Fruit fly (Drosophila melanogaster) whole organism, embryonic: ENCODE data around the gene Peritrophin-15a.

Source experiments
- Atf3 ChIP-seq: fragments of 200-800 bp; sonication (Bioruptor generic); optimal IDR thresholded peaks from 3 replicates; lab custom pipeline; 2016; ENCODE audit warnings: missing biosample characterization, missing genetic modification characterization
- B-H1 ChIP-seq: fragments of 200-800 bp; sonication (Bioruptor generic); IDR thresholded peaks from 3 replicates; pipeline ENCODE4 v1.3.6; 2022; ENCODE audit warnings: missing biosample characterization, missing genetic modification characterization
- B-H2 ChIP-seq: fragments of 200-800 bp; sonication (Bioruptor generic); optimal IDR thresholded peaks from 2 replicates; lab custom pipeline; 2018; ENCODE audit warnings: missing biosample characterization, mild to moderate bottlenecking, missing genetic modification characterization
- CG11560 ChIP-seq: fragments of 200-800 bp; sonication (Bioruptor generic); IDR thresholded peaks from 3 replicates; pipeline ENCODE4 v1.3.6; 2022; ENCODE audit warnings: missing biosample characterization, missing genetic modification characterization
- CG14710 ChIP-seq: fragments of 200-800 bp; sonication (Bioruptor generic); optimal IDR thresholded peaks from 3 replicates; lab custom pipeline; 2019; ENCODE audit warnings: missing biosample characterization, mild to moderate bottlenecking, missing genetic modification characterization, moderate library complexity
- CG1647 ChIP-seq: fragments of 200-800 bp; sonication (Bioruptor generic); optimal IDR thresholded peaks from 3 replicates; lab custom pipeline; 2016; ENCODE audit warnings: missing biosample characterization, missing genetic modification characterization
- CG17802 ChIP-seq: fragments of 200-800 bp; sonication (Bioruptor generic); optimal IDR thresholded peaks from 2 replicates; lab custom pipeline; 2018; ENCODE audit warnings: missing biosample characterization, mild to moderate bottlenecking, missing genetic modification characterization, moderate library complexity
- CG1832 ChIP-seq: fragments of 200-800 bp; sonication (Bioruptor generic); optimal IDR thresholded peaks from 2 replicates; lab custom pipeline; 2017; ENCODE audit warnings: missing biosample characterization, mild to moderate bottlenecking, missing genetic modification characterization, inconsistent platforms
- CG31441 ChIP-seq: fragments of 200-800 bp; sonication (Bioruptor generic); IDR thresholded peaks from 2 replicates; pipeline ENCODE4 v1.3.6; 2022; ENCODE audit warnings: missing biosample characterization, missing genetic modification characterization
- CG32772 ChIP-seq: fragments of 200-800 bp; sonication (Bioruptor generic); IDR thresholded peaks from 2 replicates; pipeline ENCODE4 v1.3.6; 2022; ENCODE audit warnings: missing biosample characterization, missing genetic modification characterization
- CG3281 ChIP-seq: fragments of 200-800 bp; sonication (Bioruptor generic); optimal IDR thresholded peaks from 3 replicates; lab custom pipeline; 2017; ENCODE audit warnings: missing biosample characterization, mild to moderate bottlenecking, missing genetic modification characterization
- CG3407 ChIP-seq: fragments of 200-800 bp; sonication (Bioruptor generic); optimal IDR thresholded peaks from 2 replicates; lab custom pipeline; 2018; ENCODE audit warnings: missing biosample characterization, mild to moderate bottlenecking, missing genetic modification characterization
- CG8290 ChIP-seq, 3 experiments: fragments of 200-800 bp; sonication (Bioruptor generic); optimal IDR thresholded peaks; 2 replicates each; lab custom pipeline; 2016 to 2019; ENCODE audit warnings: missing biosample characterization in 3 of 3, missing genetic modification characterization in 3 of 3, mild to moderate bottlenecking in 2 of 3, moderate library complexity in 1 of 3
- CG8944 ChIP-seq: fragments of 200-800 bp; sonication (Bioruptor generic); optimal IDR thresholded peaks from 3 replicates; lab custom pipeline; 2016; ENCODE audit warnings: missing biosample characterization, missing genetic modification characterization
- CG9437 ChIP-seq: fragments of 200-800 bp; sonication (Bioruptor generic); optimal IDR thresholded peaks from 2 replicates; lab custom pipeline; 2018; ENCODE audit warnings: missing biosample characterization, mild to moderate bottlenecking, missing genetic modification characterization
- CG9609 ChIP-seq: fragments of 200-800 bp; sonication (Bioruptor generic); optimal IDR thresholded peaks from 3 replicates; lab custom pipeline; 2016; ENCODE audit warnings: missing biosample characterization, missing genetic modification characterization
- CG9727 ChIP-seq: fragments of 200-800 bp; sonication (Bioruptor generic); optimal IDR thresholded peaks from 3 replicates; lab custom pipeline; 2017; ENCODE audit warnings: missing biosample characterization, mild to moderate bottlenecking, missing genetic modification characterization
- CHES-1-like ChIP-seq: fragments of 200-800 bp; sonication (Bioruptor generic); optimal IDR thresholded peaks from 2 replicates; lab custom pipeline; 2016; ENCODE audit warnings: missing biosample characterization, missing genetic modification characterization
- Deaf1 ChIP-seq: fragments of 200-800 bp; optimal IDR thresholded peaks from 3 replicates; lab custom pipeline; 2019; ENCODE audit warnings: missing biosample characterization, mild to moderate bottlenecking, missing genetic modification characterization, moderate library complexity
- Dp ChIP-seq: fragments of 200-800 bp; sonication (Bioruptor generic); optimal IDR thresholded peaks from 2 replicates; lab custom pipeline; 2018; ENCODE audit warnings: missing biosample characterization, mild to moderate bottlenecking, missing genetic modification characterization, moderate library complexity
- Ets65A ChIP-seq: fragments of 200-800 bp; sonication (Bioruptor generic); peaks from one replicate; lab custom pipeline; 2016; ENCODE audit warnings: missing biosample characterization, missing genetic modification characterization
- Fer2 ChIP-seq: fragments of 200-800 bp; sonication (Bioruptor generic); optimal IDR thresholded peaks from 2 replicates; lab custom pipeline; 2018; ENCODE audit warnings: missing biosample characterization, mild to moderate bottlenecking, missing genetic modification characterization, moderate library complexity
- HLHmδ ChIP-seq: fragments of 200-800 bp; sonication (Bioruptor generic); optimal IDR thresholded peaks from 2 replicates; lab custom pipeline; 2018; ENCODE audit warnings: missing biosample characterization, mild to moderate bottlenecking, missing genetic modification characterization, moderate library complexity
- HmgZ ChIP-seq: fragments of 200-800 bp; sonication (Bioruptor generic); optimal IDR thresholded peaks from 2 replicates; lab custom pipeline; 2018; ENCODE audit warnings: missing biosample characterization, mild to moderate bottlenecking, missing genetic modification characterization
- Med ChIP-seq: fragments of 200-800 bp; sonication (Bioruptor generic); peaks from one replicate; lab custom pipeline; 2016; ENCODE audit warnings: missing biosample characterization, missing genetic modification characterization, mild to moderate bottlenecking, inconsistent platforms, moderate library complexity
- Mes4 ChIP-seq: fragments of 200-800 bp; sonication (Bioruptor generic); optimal IDR thresholded peaks from 2 replicates; lab custom pipeline; 2016; ENCODE audit warnings: missing biosample characterization, missing genetic modification characterization
- Rx ChIP-seq: fragments of 200-800 bp; sonication (Bioruptor generic); IDR thresholded peaks from 2 replicates; pipeline ENCODE4 v1.3.6; 2022; ENCODE audit warnings: missing biosample characterization, missing genetic modification characterization
- Side ChIP-seq: fragments of 200-800 bp; sonication (Bioruptor generic); optimal IDR thresholded peaks from 2 replicates; lab custom pipeline; 2016; ENCODE audit warnings: missing biosample characterization, missing genetic modification characterization
- Stat92E ChIP-seq, 3 experiments: fragments of >200 bp in 2 of 3; fragments of 200-800 bp in 1 of 3; sonication (Bioruptor generic) in 1 of 3; optimal IDR thresholded peaks; 2 replicates each; lab custom pipeline; 2017 to 2019; ENCODE audit warnings: missing biosample characterization in 3 of 3, missing genetic modification characterization in 3 of 3, mild to moderate bottlenecking in 1 of 3, moderate library complexity in 1 of 3
- TFAM ChIP-seq: fragments of 200-800 bp; sonication (Bioruptor generic); optimal IDR thresholded peaks from 2 replicates; lab custom pipeline; 2017; ENCODE audit warnings: missing biosample characterization, missing genetic modification characterization, inconsistent platforms
- ara ChIP-seq: fragments of 200-800 bp; sonication (Bioruptor generic); IDR thresholded peaks from 2 replicates; pipeline ENCODE4 v1.3.6; 2022; ENCODE audit warnings: missing biosample characterization, missing genetic modification characterization
- bigmax ChIP-seq: fragments of 200-800 bp; sonication (Bioruptor generic); optimal IDR thresholded peaks from 2 replicates; lab custom pipeline; 2018; ENCODE audit warnings: missing biosample characterization, mild to moderate bottlenecking, missing genetic modification characterization
- dpn ChIP-seq, 2 experiments: fragments of 200-800 bp; sonication (Bioruptor generic); optimal IDR thresholded peaks; 3 replicates each; lab custom pipeline; 2016; ENCODE audit warnings: missing biosample characterization in 2 of 2, missing genetic modification characterization in 2 of 2
- esg ChIP-seq: fragments of 200-800 bp; sonication (Bioruptor generic); conservative IDR thresholded peaks from 2 replicates; pipeline ENCODE4 v1.3.6; 2022; ENCODE audit warnings: missing biosample characterization, missing genetic modification characterization
- fu2 ChIP-seq: fragments of 200-800 bp; sonication (Bioruptor generic); optimal IDR thresholded peaks from 2 replicates; lab custom pipeline; 2016; ENCODE audit warnings: missing biosample characterization, missing genetic modification characterization
- grn ChIP-seq: fragments of 200-800 bp; sonication (Bioruptor generic); optimal IDR thresholded peaks from 3 replicates; lab custom pipeline; 2017; ENCODE audit warnings: missing biosample characterization, missing genetic modification characterization
- klu ChIP-seq: fragments of 200-800 bp; sonication (Bioruptor generic); IDR thresholded peaks from 2 replicates; pipeline ENCODE4 v1.3.6; 2022; ENCODE audit warnings: missing biosample characterization, missing genetic modification characterization
- lbe ChIP-seq: fragments of 200-800 bp; sonication (Bioruptor generic); optimal IDR thresholded peaks from 2 replicates; lab custom pipeline; 2016; ENCODE audit warnings: missing biosample characterization, mild to moderate bottlenecking, missing genetic modification characterization
- nmo ChIP-seq: fragments of 200-800 bp; sonication (Bioruptor generic); optimal IDR thresholded peaks from 2 replicates; lab custom pipeline; 2018; ENCODE audit warnings: missing biosample characterization, mild to moderate bottlenecking, missing genetic modification characterization, moderate library complexity
- oc ChIP-seq: fragments of 200-800 bp; sonication (Bioruptor generic); optimal IDR thresholded peaks from 2 replicates; lab custom pipeline; 2018; ENCODE audit warnings: missing biosample characterization, mild to moderate bottlenecking, missing genetic modification characterization, moderate library complexity
- pnt ChIP-seq: fragments of 200-800 bp; sonication (Bioruptor generic); optimal IDR thresholded peaks from 3 replicates; lab custom pipeline; 2016; ENCODE audit warnings: missing biosample characterization, missing genetic modification characterization
- run ChIP-seq: fragments of 200-800 bp; sonication (Bioruptor generic); optimal IDR thresholded peaks from 3 replicates; lab custom pipeline; 2018; ENCODE audit warnings: missing biosample characterization, mild to moderate bottlenecking, missing genetic modification characterization
- sc ChIP-seq, 3 experiments: fragments of >200 bp in 2 of 3; fragments of 200-800 bp in 1 of 3; sonication (Bioruptor generic) in 1 of 3; optimal IDR thresholded peaks; 2 replicates in 2 of 3; 3 replicates in 1 of 3; lab custom pipeline; 2017; ENCODE audit warnings: mild to moderate bottlenecking in 1 of 3, missing biosample characterization in 1 of 3, missing genetic modification characterization in 1 of 3, missing genetic modification reagents in 1 of 3
- sna ChIP-seq: fragments of 200-800 bp; sonication (Bioruptor generic); IDR thresholded peaks from 2 replicates; pipeline ENCODE4 v1.3.6; 2022; ENCODE audit warnings: missing biosample characterization, missing genetic modification characterization; ENCODE audit not compliant: partially characterized antibody
- stwl ChIP-seq: fragments of 200-800 bp; sonication (Bioruptor generic); optimal IDR thresholded peaks from 3 replicates; lab custom pipeline; 2018; ENCODE audit warnings: missing biosample characterization, mild to moderate bottlenecking, missing genetic modification characterization, moderate library complexity
- tx ChIP-seq: fragments of 200-800 bp; sonication (Bioruptor generic); optimal IDR thresholded peaks from 2 replicates; lab custom pipeline; 2016; ENCODE audit warnings: missing biosample characterization, missing genetic modification characterization
- unpg ChIP-seq: fragments of 200-800 bp; sonication (Bioruptor generic); optimal IDR thresholded peaks from 3 replicates; lab custom pipeline; 2018; ENCODE audit warnings: missing biosample characterization, mild to moderate bottlenecking, missing genetic modification characterization, moderate library complexity

The Peritrophin-15a gene

dm6 chr2L:8370364-8371326 is 25.3 kb downstream of the Peritrophin-15a start, which contains the start of gene CG17292 (continued):
- TF ChIP-seq CG1832 (no peak), HLHmδ (no peak), CHES-1-like (GFP tag; lab: Kevin White, UChicago) (peak; percentile 27), CG8944 (GFP tag; lab: Kevin White, UChicago) (no peak), CG3281 (peak; percentile 43), ara (no peak), dpn (GFP tag; optimal IDR thresholded peaks at IDR 0.05; lab: Kevin White, UChicago) (peak in 1 of 2 experiments; percentile 59), Ets65A (GFP tag; lab: Kevin White, UChicago) (no peak), esg (GFP tag; lab: Robert Waterston, UW) (no peak), run (tag; lab: Kevin White, UChicago) (peak; percentile 66), Med (GFP tag; lab: Kevin White, UChicago) (peak; percentile 95), sna (GFP tag; lab: Robert Waterston, UW) (peak; percentile 89), CG11560 (tag; lab: Robert Waterston, UW) (no peak), B-H2 (GFP tag; lab: Kevin White, UChicago) (peak; percentile 74), CG31441 (GFP tag; lab: Robert Waterston, UW) (0 out of 2 replicates have a peak, but pooled peaks have one; percentile 11), Rx (GFP tag; lab: Robert Waterston, UW) (peak; percentile 35; the same call in 1 of the 2 replicates), klu (no peak), CG1647 (GFP tag; lab: Kevin White, UChicago) (peak; percentile 28), sc (optimal IDR thresholded peaks at IDR 0.05; lab: Kevin White, UChicago) (no peak), sc (GFP tag; optimal IDR thresholded peaks at IDR 0.05; lab: Kevin White, UChicago) (no peak), tx (GFP tag; lab: Kevin White, UChicago) (no peak), pnt (no peak), CG32772 (peak; percentile 31; the same call in 1 of the 2 replicates), Dp (GFP tag; lab: Kevin White, UChicago) (peak; percentile 49), fu2 (no peak), bigmax (GFP tag; lab: Kevin White, UChicago) (no peak), nmo (GFP tag; lab: Kevin White, UChicago) (no peak), grn (GFP tag; lab: Kevin White, UChicago) (peak; percentile 17), TFAM (no peak), lbe (GFP tag; lab: Kevin White, UChicago) (no peak), Side (GFP tag; lab: Kevin White, UChicago) (peak; percentile 43), B-H1 (GFP tag; lab: Robert Waterston, UW) (no peak; the same call in 2 of the 3 replicates), CG8290 (GFP tag; optimal IDR thresholded peaks at IDR 0.05; lab: Kevin White, UChicago) (no peak), CG8290 (tag; optimal IDR thresholded peaks at IDR 0.05; lab: Kevin White, UChicago) (peak in 1 of 2 experiments; percentile 88), HmgZ (tag; lab: Kevin White, UChicago) (peak; percentile 83), Deaf1 (tag; lab: Kevin White, UChicago) (peak; percentile 76), CG14710 (tag; lab: Kevin White, UChicago) (peak; percentile 14), CG3407 (GFP tag; lab: Kevin White, UChicago) (peak; percentile 51), CG9609 (no peak), Atf3 (GFP tag; lab: Kevin White, UChicago) (no peak), CG9437 (GFP tag; lab: Kevin White, UChicago) (no peak), Stat92E (GFP tag; optimal IDR thresholded peaks at IDR 0.05; lab: Kevin White, UChicago) (no peak), CG17802 (tag; lab: Kevin White, UChicago) (no peak), oc (tag; lab: Kevin White, UChicago) (peak; percentile 70), Fer2 (tag; lab: Kevin White, UChicago) (no peak), CG9727 (GFP tag; lab: Kevin White, UChicago) (peak; percentile 45), Mes4 (GFP tag; lab: Kevin White, UChicago) (peak; percentile 27), stwl (peak; percentile 62), unpg (peak; percentile 38)
